Worm (Caenorhabditis elegans): Measurements from ENCODE around the gene ooc-5.

ooc-5 gene

DNA sequence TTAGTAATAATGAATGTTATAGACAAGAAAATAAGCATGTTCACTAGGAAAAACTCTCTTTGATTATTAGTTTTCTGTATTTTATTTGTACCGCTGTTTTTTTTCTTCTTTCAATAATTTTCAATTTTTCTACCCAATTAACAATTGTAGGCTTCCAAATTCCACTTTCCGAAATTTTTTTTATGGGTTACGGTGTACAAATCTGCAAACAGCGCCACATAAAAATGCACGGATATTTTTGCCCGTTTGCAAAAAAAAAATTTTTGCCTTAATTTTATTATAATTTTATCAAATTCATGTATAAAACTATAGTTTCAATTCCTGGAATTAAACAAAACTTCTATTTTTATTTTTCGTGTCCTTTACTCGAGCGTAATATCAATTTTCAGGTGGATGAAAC lies at the start of gene ooc-5:
Gene ooc-5, plus strand, starts transcription at position 381 of the 400 bp plus-strand sequence.
- TF ChIP-seq W03F9.2 (tag; optimal IDR thresholded peaks at IDR 0.05) (no peak), him-1 (tag; optimal IDR thresholded peaks at IDR 0.05) (no peak), dao-5 (tag; optimal IDR thresholded peaks at IDR 0.05) (no peak)

ce11 chrII:8945167-8945566 lies 47.8 kb upstream of the ooc-5 start:
- TF ChIP-seq W03F9.2 (tag; optimal IDR thresholded peaks at IDR 0.05) (no peak), dao-5 (tag; optimal IDR thresholded peaks at IDR 0.05) (no peak), him-1 (tag; optimal IDR thresholded peaks at IDR 0.05) (no peak)

- TF ChIP-seq him-1 (tag; optimal IDR thresholded peaks at IDR 0.05) (no peak), W03F9.2 (tag; optimal IDR thresholded peaks at IDR 0.05) (no peak), dao-5 (tag; optimal IDR thresholded peaks at IDR 0.05) (no peak)
Observed at ce11 chrII:8947391-8947790, 45.6 kb upstream of the ooc-5 start, which contains the start of gene cutl-15. TSS of gene cutl-15 (minus strand) at chrII:8947688.

DNA sequence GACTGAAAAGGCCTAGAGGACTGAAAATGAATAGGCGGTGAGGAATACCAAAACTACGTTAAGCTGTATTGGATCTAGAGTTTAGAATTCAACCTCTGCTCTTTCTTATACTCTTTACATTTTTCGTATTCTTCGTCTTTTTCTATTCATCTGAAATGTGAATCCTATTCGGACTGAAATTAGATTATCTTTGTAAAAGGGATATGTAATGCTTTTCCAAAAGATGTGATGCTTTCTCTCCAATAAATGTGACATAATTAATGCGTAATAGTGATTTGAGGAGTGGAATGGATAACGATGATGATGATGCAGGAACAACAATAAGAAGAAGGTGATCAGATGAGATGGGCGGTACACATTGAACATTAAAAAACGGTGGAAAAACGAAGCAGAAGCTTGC lies 44.3 kb upstream of the ooc-5 start:
- TF ChIP-seq dao-5 (tag; optimal IDR thresholded peaks at IDR 0.05) (no peak), W03F9.2 (tag; optimal IDR thresholded peaks at IDR 0.05) (no peak), him-1 (tag; optimal IDR thresholded peaks at IDR 0.05) (no peak)

DNA sequence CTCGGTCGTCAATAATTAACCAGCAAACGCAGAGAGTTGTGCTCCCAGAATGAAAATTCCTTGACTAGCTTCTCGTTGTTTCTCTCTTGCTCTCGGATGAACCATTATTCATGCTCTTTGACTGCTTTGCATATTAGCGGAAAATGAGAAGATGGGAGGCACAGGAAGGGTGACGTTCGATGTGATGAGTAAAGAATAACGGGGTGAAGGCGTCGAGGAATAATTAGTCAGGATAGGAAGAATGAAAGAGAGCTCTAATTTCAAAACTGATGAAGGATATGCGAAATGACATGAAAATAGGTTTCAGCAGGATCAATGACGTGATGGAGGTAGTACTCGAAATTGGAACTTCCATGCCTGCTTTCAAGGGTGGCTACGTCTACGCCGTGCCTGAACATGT lies 41.7 kb upstream of the ooc-5 start:
- TF ChIP-seq W03F9.2 (tag; optimal IDR thresholded peaks at IDR 0.05) (no peak), him-1 (tag; optimal IDR thresholded peaks at IDR 0.05) (no peak), dao-5 (tag; optimal IDR thresholded peaks at IDR 0.05) (no peak)

DNA sequence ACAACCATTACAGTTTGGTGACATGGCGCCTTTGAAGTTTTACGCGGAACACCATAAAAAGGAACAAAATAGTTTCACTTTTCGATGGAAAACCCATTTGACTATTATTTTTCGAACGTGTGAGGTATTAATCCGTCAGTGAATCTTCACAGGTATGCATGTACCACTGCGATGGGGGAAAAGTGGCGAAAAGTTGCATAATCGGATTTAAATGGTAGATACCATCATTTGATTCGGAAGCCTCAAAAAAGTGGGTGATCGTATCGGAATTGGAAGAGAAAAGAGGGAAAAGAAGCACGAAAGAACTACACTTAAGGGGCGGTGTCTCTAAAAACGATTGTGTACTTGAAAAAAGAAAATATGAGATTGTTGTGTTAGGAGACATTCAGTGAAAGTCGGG lies 39.3 kb upstream of the ooc-5 start:
- TF ChIP-seq dao-5 (tag; optimal IDR thresholded peaks at IDR 0.05) (no peak), him-1 (tag; optimal IDR thresholded peaks at IDR 0.05) (no peak), W03F9.2 (tag; optimal IDR thresholded peaks at IDR 0.05) (no peak)

- TF ChIP-seq him-1 (tag; optimal IDR thresholded peaks at IDR 0.05) (no peak), dao-5 (tag; optimal IDR thresholded peaks at IDR 0.05) (no peak)
Observed at ce11 chrII:8956896-8957295, 36.1 kb upstream of the ooc-5 start.

ce11 chrII:8959081-8959480 lies 33.9 kb upstream of the ooc-5 start:
- TF ChIP-seq him-1 (tag; optimal IDR thresholded peaks at IDR 0.05) (no peak), dao-5 (tag; optimal IDR thresholded peaks at IDR 0.05) (no peak), W03F9.2 (tag; optimal IDR thresholded peaks at IDR 0.05) (no peak)

DNA sequence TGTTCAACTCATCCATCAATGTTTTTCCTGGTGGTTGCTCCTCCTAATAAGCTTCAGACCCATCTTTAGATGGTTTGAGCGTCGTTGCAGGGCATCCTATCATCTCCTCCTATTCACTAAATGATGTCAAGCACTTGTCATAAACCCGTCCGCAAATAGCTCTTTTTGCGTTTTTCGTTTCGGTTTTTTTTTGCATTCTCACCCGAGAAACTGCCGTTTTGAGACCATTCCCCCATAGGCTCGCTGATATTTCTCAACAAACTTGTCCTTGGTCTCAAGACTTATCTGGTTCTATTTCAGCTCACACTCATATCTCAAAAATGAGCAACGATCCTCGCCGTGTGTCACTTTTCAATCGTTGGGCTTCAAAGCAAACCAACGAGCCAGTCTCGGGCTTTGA lies 32.5 kb upstream of the ooc-5 start, which contains the start of gene cal-2:
Gene cal-2, plus strand, starts transcription at position 301 of the 400 bp plus-strand sequence.
- TF ChIP-seq W03F9.2 (tag; optimal IDR thresholded peaks at IDR 0.05) (no peak), him-1 (tag; optimal IDR thresholded peaks at IDR 0.05) (no peak), dao-5 (tag; optimal IDR thresholded peaks at IDR 0.05) (no peak)

ce11 chrII:8961450-8961849 lies 31.5 kb upstream of the ooc-5 start:
- TF ChIP-seq W03F9.2 (tag; optimal IDR thresholded peaks at IDR 0.05) (no peak), dao-5 (tag; optimal IDR thresholded peaks at IDR 0.05) (no peak), him-1 (tag; optimal IDR thresholded peaks at IDR 0.05) (no peak)

DNA sequence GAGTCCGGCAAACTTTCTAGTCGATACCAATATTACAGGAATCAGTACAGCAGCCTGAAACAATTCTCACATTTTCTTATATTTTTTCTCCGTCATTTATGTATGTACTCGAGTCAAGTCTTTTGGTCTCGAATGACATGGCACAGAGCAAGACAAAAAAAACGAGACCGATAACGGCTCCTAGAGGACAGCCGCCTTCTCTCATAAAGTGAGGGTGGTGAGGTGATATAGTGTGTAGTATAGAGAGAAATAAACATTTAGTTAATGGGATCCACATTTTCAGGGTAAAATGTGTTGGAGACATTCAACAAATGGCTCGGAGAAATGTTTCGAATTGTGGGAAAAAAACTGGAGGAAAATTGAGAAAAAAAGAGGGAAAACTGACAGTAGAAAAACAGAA lies 30.8 kb upstream of the ooc-5 start:
- TF ChIP-seq W03F9.2 (tag; optimal IDR thresholded peaks at IDR 0.05) = no peak
- peak; percentile 9 for TF ChIP-seq him-1 (tag; optimal IDR thresholded peaks at IDR 0.05)
- no peak for TF ChIP-seq dao-5 (tag; optimal IDR thresholded peaks at IDR 0.05)

- TF ChIP-seq dao-5 (tag; optimal IDR thresholded peaks at IDR 0.05) (no peak), W03F9.2 (tag; optimal IDR thresholded peaks at IDR 0.05) (no peak), him-1 (tag; optimal IDR thresholded peaks at IDR 0.05) (no peak)
Observed at ce11 chrII:8964049-8964448, 28.9 kb upstream of the ooc-5 start, which contains the start of gene sftd-3. TSS of gene sftd-3 (minus strand) at chrII:8964149.

DNA sequence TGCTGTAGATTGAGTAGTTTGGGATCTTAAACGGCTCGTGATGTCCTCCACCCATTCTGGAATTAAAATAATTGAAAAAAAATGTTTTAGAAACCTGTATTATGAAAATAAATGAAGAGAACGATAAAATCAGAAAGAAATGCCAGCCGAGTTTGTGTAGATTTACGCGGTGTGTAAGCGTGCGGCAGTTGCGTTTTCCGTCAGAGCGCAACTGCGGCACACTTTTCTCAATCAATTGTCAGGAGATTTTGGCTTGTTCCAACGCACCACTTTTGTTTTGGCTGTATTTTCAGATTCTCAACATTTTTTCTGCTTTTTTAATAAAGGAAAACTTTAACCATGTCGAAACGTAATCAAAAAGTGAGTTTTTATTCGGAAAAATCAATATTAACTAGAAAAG lies 28.1 kb upstream of the ooc-5 start, which contains the start of the genes ndub-3 and C18E9.2:
Gene ndub-3, minus strand, starts transcription at position 56 of the 400 bp plus-strand sequence.
Gene C18E9.2, plus strand, starts transcription at position 172 of the 400 bp plus-strand sequence.
- TF ChIP-seq W03F9.2 (tag; optimal IDR thresholded peaks at IDR 0.05) (no peak), him-1 (tag; optimal IDR thresholded peaks at IDR 0.05) (no peak), dao-5 (tag; optimal IDR thresholded peaks at IDR 0.05) (no peak)

- TF ChIP-seq him-1 (tag; optimal IDR thresholded peaks at IDR 0.05) (peak; percentile 75), dao-5 (tag; optimal IDR thresholded peaks at IDR 0.05) (no peak), W03F9.2 (tag; optimal IDR thresholded peaks at IDR 0.05) (peak; percentile 64)
Observed at ce11 chrII:8969251-8970183, 23.4 kb upstream of the ooc-5 start, which contains the start of the genes szy-20 and C18E9.5. TSS of gene szy-20 (minus strand) at chrII:8969333. TSS of gene C18E9.5 (plus strand) at chrII:8969980.
